Worm (Caenorhabditis elegans) whole organism, L2 larva: ENCODE measurements around the gene F41C3.11.

Experiments used
- F13H6.1 ChIP-seq: sonication (generic microtip); optimal IDR thresholded peaks from 2 replicates; lab custom pipeline; 2016; ENCODE audit warnings: missing genetic modification characterization, missing compliant biosample characterization
- Y55F3AM.14 ChIP-seq: fragments of 200-800 bp; sonication (Bioruptor generic); optimal IDR thresholded peaks from 2 replicates; lab custom pipeline; 2018; ENCODE audit warnings: mild to moderate bottlenecking, missing genetic modification characterization, missing compliant biosample characterization
- ZK546.5 ChIP-seq: sonication (generic microtip); optimal IDR thresholded peaks from 2 replicates; lab custom pipeline; 2017; ENCODE audit warnings: missing biosample characterization, missing genetic modification characterization
- alr-1 ChIP-seq: fragments of 150-350 bp; optimal IDR thresholded peaks from 2 replicates; lab custom pipeline; 2014; ENCODE audit warnings: missing biosample characterization, missing genetic modification characterization
- aly-2 ChIP-seq: fragments of 150-350 bp; optimal IDR thresholded peaks from 2 replicates; lab custom pipeline; 2014; ENCODE audit warnings: missing biosample characterization, missing genetic modification characterization
- ama-1 ChIP-seq: fragments of 150-350 bp; optimal IDR thresholded peaks from 2 replicates; lab custom pipeline; 2018; ENCODE audit warnings: inconsistent platforms
- blmp-1 ChIP-seq: sonication (generic microtip); optimal IDR thresholded peaks from 2 replicates; lab custom pipeline; 2017; ENCODE audit warnings: missing genetic modification characterization, mild to moderate bottlenecking, missing compliant biosample characterization, antibody characterized with exemption, moderate library complexity; ENCODE audit not compliant: insufficient read depth
- ceh-16 ChIP-seq: fragments of 150-350 bp; optimal IDR thresholded peaks from 2 replicates; lab custom pipeline; 2014; ENCODE audit warnings: missing biosample characterization, missing genetic modification characterization
- ceh-82 ChIP-seq: fragments of 150-350 bp; optimal IDR thresholded peaks from 2 replicates; lab custom pipeline; 2014; ENCODE audit warnings: missing biosample characterization, missing genetic modification characterization
- crh-2 ChIP-seq: sonication (generic microtip); optimal IDR thresholded peaks from 2 replicates; lab custom pipeline; 2017; ENCODE audit warnings: missing biosample characterization, missing genetic modification characterization
- dmd-4 ChIP-seq: sonication (generic microtip); optimal IDR thresholded peaks from 2 replicates; lab custom pipeline; 2017; ENCODE audit warnings: missing biosample characterization, missing genetic modification characterization
- egl-27 ChIP-seq: sonication (generic microtip); optimal IDR thresholded peaks from 3 replicates; lab custom pipeline; 2017; ENCODE audit warnings: missing biosample characterization, missing genetic modification reagents, missing genetic modification characterization
- elt-1 ChIP-seq: fragments of 150-350 bp; optimal IDR thresholded peaks from 2 replicates; lab custom pipeline; 2014; ENCODE audit warnings: missing biosample characterization, missing genetic modification characterization
- elt-3 ChIP-seq: sonication (generic microtip); optimal IDR thresholded peaks from 2 replicates; lab custom pipeline; 2017; ENCODE audit warnings: missing biosample characterization, missing genetic modification characterization
- fos-1 ChIP-seq: fragments of 150-350 bp; optimal IDR thresholded peaks from 2 replicates; lab custom pipeline; 2014; ENCODE audit warnings: missing biosample characterization, missing genetic modification characterization
- gmeb-1 ChIP-seq: fragments of 150-350 bp; optimal IDR thresholded peaks from 2 replicates; lab custom pipeline; 2014; ENCODE audit warnings: missing biosample characterization, missing genetic modification characterization
- lin-11 ChIP-seq: fragments of 150-350 bp; sonication (generic microtip); optimal IDR thresholded peaks from 2 replicates; lab custom pipeline; 2014; ENCODE audit warnings: missing biosample characterization, missing genetic modification characterization, inconsistent platforms, mixed read lengths
- lin-13 ChIP-seq: fragments of 150-350 bp; optimal IDR thresholded peaks from 2 replicates; lab custom pipeline; 2014; ENCODE audit warnings: missing biosample characterization, missing genetic modification reagents, missing genetic modification characterization
- lin-39 ChIP-seq: fragments of 150-350 bp; optimal IDR thresholded peaks from 2 replicates; lab custom pipeline; 2014; ENCODE audit warnings: missing biosample characterization, missing genetic modification reagents, missing genetic modification characterization
- mab-5 ChIP-seq: fragments of 150-350 bp; optimal IDR thresholded peaks from 2 replicates; lab custom pipeline; 2014; ENCODE audit warnings: missing biosample characterization, missing genetic modification characterization
- mbf-1 ChIP-seq: sonication (generic microtip); optimal IDR thresholded peaks from 2 replicates; lab custom pipeline; 2017; ENCODE audit warnings: missing biosample characterization, missing genetic modification characterization
- mdl-1 ChIP-seq, 2 experiments: fragments of 150-350 bp in 1 of 2; sonication (generic microtip) in 1 of 2; optimal IDR thresholded peaks; 2 replicates each; lab custom pipeline; 2017; ENCODE audit warnings: missing biosample characterization in 2 of 2, missing genetic modification characterization in 2 of 2
- nhr-11 ChIP-seq: fragments of 150-350 bp; optimal IDR thresholded peaks from 2 replicates; lab custom pipeline; 2014; ENCODE audit warnings: missing biosample characterization, missing genetic modification characterization
- nhr-12 ChIP-seq: fragments of 150-350 bp; optimal IDR thresholded peaks from 2 replicates; lab custom pipeline; 2014; ENCODE audit warnings: missing biosample characterization, missing genetic modification characterization
- nhr-129 ChIP-seq: fragments of 150-350 bp; optimal IDR thresholded peaks from 2 replicates; lab custom pipeline; 2014; ENCODE audit warnings: missing biosample characterization, missing genetic modification characterization
- nhr-21 ChIP-seq: fragments of 150-350 bp; optimal IDR thresholded peaks from 2 replicates; lab custom pipeline; 2014; ENCODE audit warnings: missing biosample characterization, missing genetic modification characterization
- nhr-23 ChIP-seq: fragments of 150-350 bp; optimal IDR thresholded peaks from 2 replicates; lab custom pipeline; 2014; ENCODE audit warnings: missing biosample characterization, missing genetic modification reagents, missing genetic modification characterization
- nhr-237 ChIP-seq: fragments of 150-350 bp; optimal IDR thresholded peaks from 2 replicates; lab custom pipeline; 2014; ENCODE audit warnings: missing biosample characterization, missing genetic modification characterization
- nhr-25 ChIP-seq: fragments of 150-350 bp; sonication (generic microtip); optimal IDR thresholded peaks from 3 replicates; lab custom pipeline; 2014; ENCODE audit warnings: missing biosample characterization, missing genetic modification characterization
- nhr-6 ChIP-seq: fragments of 150-350 bp; optimal IDR thresholded peaks from 2 replicates; lab custom pipeline; 2014; ENCODE audit warnings: missing biosample characterization, missing genetic modification characterization
- nhr-77 ChIP-seq: fragments of 150-350 bp; optimal IDR thresholded peaks from 2 replicates; lab custom pipeline; 2014; ENCODE audit warnings: missing biosample characterization, missing genetic modification characterization
- peb-1 ChIP-seq: fragments of 150-350 bp; optimal IDR thresholded peaks from 2 replicates; lab custom pipeline; 2014; ENCODE audit warnings: missing biosample characterization, missing genetic modification characterization
- skn-1 ChIP-seq: sonication (generic microtip); optimal IDR thresholded peaks from 2 replicates; lab custom pipeline; 2017; ENCODE audit warnings: missing biosample characterization, missing genetic modification characterization
- sma-9 ChIP-seq, 2 experiments: fragments of 150-350 bp in 1 of 2; sonication (generic microtip) in 1 of 2; optimal IDR thresholded peaks; 2 replicates each; lab custom pipeline; 2014 to 2016; ENCODE audit warnings: missing genetic modification characterization in 2 of 2, mild to moderate bottlenecking in 1 of 2, missing biosample characterization in 1 of 2, missing compliant biosample characterization in 1 of 2, missing genetic modification reagents in 1 of 2, moderate library complexity in 1 of 2
- snpc-4 ChIP-seq: fragments of 150-350 bp; optimal IDR thresholded peaks from 2 replicates; lab custom pipeline; 2014; ENCODE audit warnings: missing biosample characterization, missing genetic modification characterization
- unc-39 ChIP-seq: fragments of 150-350 bp; optimal IDR thresholded peaks from 2 replicates; lab custom pipeline; 2014; ENCODE audit warnings: missing biosample characterization, missing genetic modification characterization
- unc-55 ChIP-seq: fragments of 150-350 bp; sonication (generic microtip); optimal IDR thresholded peaks from 3 replicates; lab custom pipeline; 2014; ENCODE audit warnings: missing biosample characterization, missing genetic modification reagents, missing genetic modification characterization
- unc-62 ChIP-seq: fragments of 150-350 bp; optimal IDR thresholded peaks from 2 replicates; lab custom pipeline; 2014; ENCODE audit warnings: missing biosample characterization, missing genetic modification reagents, missing genetic modification characterization
- zag-1 ChIP-seq: fragments of 150-350 bp; optimal IDR thresholded peaks from 2 replicates; lab custom pipeline; 2014; ENCODE audit warnings: missing biosample characterization, missing genetic modification characterization
- ztf-1 ChIP-seq: fragments of 200-800 bp; sonication (Bioruptor generic); conservative IDR thresholded peaks from 2 replicates; pipeline ENCODE4 v1.3.6; 2022; ENCODE audit warnings: missing genetic modification characterization, missing compliant biosample characterization
- ztf-11 ChIP-seq: sonication (generic microtip); optimal IDR thresholded peaks from 2 replicates; lab custom pipeline; 2017; ENCODE audit warnings: missing biosample characterization, missing genetic modification characterization
- ztf-4 ChIP-seq: fragments of 150-350 bp; optimal IDR thresholded peaks from 2 replicates; lab custom pipeline; 2014; ENCODE audit warnings: missing biosample characterization, missing genetic modification characterization

F41C3.11 gene

ce11 chrII:4755654-4756053 lies 21.9 kb upstream of the F41C3.11 start:
- TF ChIP-seq ZK546.5 (tag; lab: Kevin White, UChicago) (no peak), nhr-11 (no peak), nhr-12 (no peak), egl-27 (tag; lab: Kevin White, UChicago) (no peak), Y55F3AM.14 (no peak), gmeb-1 (tag; lab: Kevin White, UChicago) (no peak), ama-1 (lab: Kevin White, UChicago) (no peak), elt-3 (no peak), ceh-16 (tag; lab: Kevin White, UChicago) (no peak), lin-13 (no peak), mdl-1 (tag; optimal IDR thresholded peaks at IDR 0.05; lab: Kevin White, UChicago) (no peak), unc-55 (GFP tag; lab: Kevin White, UChicago) (no peak), snpc-4 (tag; lab: Kevin White, UChicago) (no peak), unc-39 (tag; lab: Kevin White, UChicago) (no peak), ztf-11 (tag; lab: Kevin White, UChicago) (no peak), ztf-1 (GFP tag; lab: Robert Waterston, UW) (no peak), crh-2 (tag; lab: Kevin White, UChicago) (no peak), nhr-25 (tag; lab: Kevin White, UChicago) (no peak), nhr-77 (tag; lab: Kevin White, UChicago) (no peak)

ce11 chrII:4753133-4753532 lies 19.4 kb upstream of the F41C3.11 start, which contains the start of gene C27D9.1:
C27D9.1 (plus strand) TSS chrII:4753413.
- no peak for TF ChIP-seq alr-1 (tag; lab: Kevin White, UChicago)
- no peak for TF ChIP-seq ceh-16 (tag; lab: Kevin White, UChicago)
- TF ChIP-seq aly-2 (tag; lab: Kevin White, UChicago) = no peak
- TF ChIP-seq unc-62 = no peak
- no peak for TF ChIP-seq zag-1 (tag; lab: Kevin White, UChicago)
- TF ChIP-seq elt-3 = no peak
- no peak for TF ChIP-seq mbf-1 (tag; lab: Kevin White, UChicago)
- no peak for TF ChIP-seq lin-39 (tag; lab: Kevin White, UChicago)
- TF ChIP-seq, all 48 proteins: peak for 0

- TF ChIP-seq nhr-23 (tag; lab: Kevin White, UChicago) (no peak), Y55F3AM.14 (no peak), dmd-4 (tag; lab: Kevin White, UChicago) (no peak), unc-55 (GFP tag; lab: Kevin White, UChicago) (no peak), ztf-1 (GFP tag; lab: Robert Waterston, UW) (no peak), unc-62 (no peak), blmp-1 (tag; lab: Kevin White, UChicago) (no peak), peb-1 (tag; lab: Kevin White, UChicago) (no peak), ceh-16 (tag; lab: Kevin White, UChicago) (no peak), mab-5 (tag; lab: Kevin White, UChicago) (no peak), skn-1 (tag; lab: Kevin White, UChicago) (no peak), nhr-237 (tag; lab: Kevin White, UChicago) (no peak), crh-2 (tag; lab: Kevin White, UChicago) (no peak), fos-1 (no peak), ZK546.5 (tag; lab: Kevin White, UChicago) (no peak), nhr-6 (tag; lab: Kevin White, UChicago) (no peak), lin-39 (tag; lab: Kevin White, UChicago) (no peak), ama-1 (lab: Kevin White, UChicago) (no peak), nhr-25 (tag; lab: Kevin White, UChicago) (no peak), ztf-11 (tag; lab: Kevin White, UChicago) (no peak)
- TF ChIP-seq, all 48 proteins: peak for 0
Observed at ce11 chrII:4752257-4752728, 18.5 kb upstream of the F41C3.11 start, which contains the start of gene F41C3.1. F41C3.1 (plus strand) TSS chrII:4752307.

- TF ChIP-seq fos-1 (no peak), nhr-21 (tag; lab: Kevin White, UChicago) (peak; percentile 4), ztf-4 (tag; lab: Kevin White, UChicago) (no peak), Y55F3AM.14 (no peak), unc-39 (tag; lab: Kevin White, UChicago) (no peak), aly-2 (tag; lab: Kevin White, UChicago) (no peak), elt-3 (no peak), F13H6.1 (tag; lab: Kevin White, UChicago) (no peak), egl-27 (tag; lab: Kevin White, UChicago) (no peak), ceh-16 (tag; lab: Kevin White, UChicago) (no peak), snpc-4 (tag; lab: Kevin White, UChicago) (no peak), elt-1 (no peak), nhr-77 (tag; lab: Kevin White, UChicago) (no peak), lin-11 (no peak), blmp-1 (tag; lab: Kevin White, UChicago) (peak; percentile 33), unc-62 (no peak), skn-1 (tag; lab: Kevin White, UChicago) (no peak), nhr-129 (tag; lab: Kevin White, UChicago) (no peak), sma-9 (GFP tag; optimal IDR thresholded peaks at IDR 0.05; lab: Kevin White, UChicago) (peak; percentile 57), sma-9 (tag; optimal IDR thresholded peaks at IDR 0.05; lab: Kevin White, UChicago) (no peak), ceh-82 (tag; lab: Kevin White, UChicago) (no peak), mdl-1 (tag; optimal IDR thresholded peaks at IDR 0.05; lab: Kevin White, UChicago) (no peak), nhr-25 (tag; lab: Kevin White, UChicago) (peak; percentile 35), crh-2 (tag; lab: Kevin White, UChicago) (no peak), ama-1 (lab: Kevin White, UChicago) (peak; percentile 41)
- TF ChIP-seq, all 48 proteins: peak for 5
Observed at ce11 chrII:4749581-4749980, 15.8 kb upstream of the F41C3.11 start, which contains the start of gene F41C3.2. F41C3.2 (plus strand) TSS chrII:4749968.
